Worm (Caenorhabditis elegans): ENCODE data around the gene grl-28.

- TF ChIP-seq nhr-77 (tag; optimal IDR thresholded peaks at IDR 0.05): no peak
- TF ChIP-seq fkh-10 (GFP tag; optimal IDR thresholded peaks at IDR 0.05): no peak
- TF ChIP-seq ama-1 (optimal IDR thresholded peaks at IDR 0.05): no peak
- TF ChIP-seq sox-4 (tag; optimal IDR thresholded peaks at IDR 0.05): no peak
- TF ChIP-seq nhr-237 (tag; optimal IDR thresholded peaks at IDR 0.05): no peak
- TF ChIP-seq nhr-47 (tag; optimal IDR thresholded peaks at IDR 0.05): no peak
- TF ChIP-seq sup-37 (GFP tag; optimal IDR thresholded peaks at IDR 0.05): no peak
- TF ChIP-seq nhr-11 (tag; optimal IDR thresholded peaks at IDR 0.05): no peak
- no peak for TF ChIP-seq lin-13 (GFP tag; optimal IDR thresholded peaks at IDR 0.05)
- no peak for TF ChIP-seq pag-3 (tag; optimal IDR thresholded peaks at IDR 0.05; ENCODE audit: borderline replicate concordance, insufficient read depth)
- no peak for TF ChIP-seq tlp-1 (tag; optimal IDR thresholded peaks at IDR 0.05)
- no peak for TF ChIP-seq zag-1 (tag; optimal IDR thresholded peaks at IDR 0.05)
These were observed 26.7 kb downstream of the grl-28 start, which contains the start of gene T24A6.7 for ce11 chrV:3524970-3525369.
